Fruit fly (Drosophila melanogaster): ENCODE results near the gene pic.

dm6 chr3R:13036064-13036463, 16.0 kb upstream of the pic start:
- TF ChIP-seq CG14014 (GFP tag; IDR thresholded peaks at IDR 0.05) (no peak), klu (GFP tag; IDR thresholded peaks at IDR 0.05) (no peak)

All from whole organism, embryonic.